Worm (Caenorhabditis elegans) whole organism, early embryonic: ENCODE results near the gene Y42A5A.3.

Source experiments
- B0310.2 ChIP-seq: sonication (generic microtip); optimal IDR thresholded peaks from 2 replicates; lab custom pipeline; 2016; ENCODE audit warnings: mild to moderate bottlenecking, missing genetic modification characterization, missing compliant biosample characterization
- F13C5.2 ChIP-seq: sonication (generic microtip); optimal IDR thresholded peaks from 2 replicates; lab custom pipeline; 2017; ENCODE audit warnings: mild to moderate bottlenecking, missing genetic modification characterization, inconsistent platforms, missing compliant biosample characterization
- aly-1 ChIP-seq: sonication (generic microtip); optimal IDR thresholded peaks from 2 replicates; lab custom pipeline; 2016; ENCODE audit warnings: missing genetic modification characterization, missing compliant biosample characterization
- ama-1 ChIP-seq: fragments of 150-350 bp; optimal IDR thresholded peaks from 2 replicates; lab custom pipeline; 2014
- ceh-13 ChIP-seq: fragments of 200-800 bp; sonication (Bioruptor generic); optimal IDR thresholded peaks from 2 replicates; lab custom pipeline; 2018; ENCODE audit warnings: mild to moderate bottlenecking, missing genetic modification characterization, missing compliant biosample characterization
- ceh-36 ChIP-seq: sonication (generic microtip); optimal IDR thresholded peaks from 2 replicates; lab custom pipeline; 2016; ENCODE audit warnings: missing genetic modification characterization, inconsistent platforms, missing compliant biosample characterization
- ets-7 ChIP-seq: sonication (generic microtip); optimal IDR thresholded peaks from 2 replicates; lab custom pipeline; 2016; ENCODE audit warnings: missing genotype, missing genetic modification characterization, missing compliant biosample characterization
- flt-1 ChIP-seq: fragments of 200-800 bp; sonication (Bioruptor generic); IDR thresholded peaks from 2 replicates; pipeline ENCODE4 v1.3.6; 2022; ENCODE audit warnings: missing genetic modification characterization, missing compliant biosample characterization
- hmbx-1 ChIP-seq: sonication (generic microtip); optimal IDR thresholded peaks from 2 replicates; lab custom pipeline; 2016; ENCODE audit warnings: mild to moderate bottlenecking, missing genetic modification characterization, missing compliant biosample characterization
- hmg-4 ChIP-seq: fragments of 200-800 bp; sonication (Bioruptor generic); optimal IDR thresholded peaks from 2 replicates; lab custom pipeline; 2018; ENCODE audit warnings: mild to moderate bottlenecking, missing genetic modification characterization, missing compliant biosample characterization
- hnd-1 ChIP-seq: sonication (generic microtip); optimal IDR thresholded peaks from 2 replicates; lab custom pipeline; 2016; ENCODE audit warnings: missing genetic modification characterization, missing compliant biosample characterization
- pes-1 ChIP-seq: fragments of 200-800 bp; sonication (Bioruptor generic); IDR thresholded peaks from 2 replicates; pipeline ENCODE4 v1.3.6; 2022; ENCODE audit warnings: missing genetic modification reagents, missing genetic modification characterization, missing compliant biosample characterization
- scrt-1 ChIP-seq: fragments of 200-800 bp; sonication (Bioruptor generic); IDR thresholded peaks from 2 replicates; pipeline ENCODE4 v1.3.6; 2022; ENCODE audit warnings: missing genetic modification characterization, missing compliant biosample characterization
- sea-1 ChIP-seq: fragments of 200-800 bp; sonication (Bioruptor generic); conservative IDR thresholded peaks from 2 replicates; pipeline ENCODE4 v1.3.6; 2022; ENCODE audit warnings: missing genetic modification characterization, missing compliant biosample characterization
- tbx-37 ChIP-seq: fragments of 200-800 bp; sonication (Bioruptor generic); conservative IDR thresholded peaks from 2 replicates; pipeline ENCODE4 v1.3.6; 2022; ENCODE audit warnings: missing genetic modification reagents, missing genetic modification characterization, missing compliant biosample characterization
- tra-4 ChIP-seq: sonication (generic microtip); optimal IDR thresholded peaks from 2 replicates; lab custom pipeline; 2017; ENCODE audit warnings: missing genetic modification characterization, missing compliant biosample characterization

The Y42A5A.3 gene

DNA sequence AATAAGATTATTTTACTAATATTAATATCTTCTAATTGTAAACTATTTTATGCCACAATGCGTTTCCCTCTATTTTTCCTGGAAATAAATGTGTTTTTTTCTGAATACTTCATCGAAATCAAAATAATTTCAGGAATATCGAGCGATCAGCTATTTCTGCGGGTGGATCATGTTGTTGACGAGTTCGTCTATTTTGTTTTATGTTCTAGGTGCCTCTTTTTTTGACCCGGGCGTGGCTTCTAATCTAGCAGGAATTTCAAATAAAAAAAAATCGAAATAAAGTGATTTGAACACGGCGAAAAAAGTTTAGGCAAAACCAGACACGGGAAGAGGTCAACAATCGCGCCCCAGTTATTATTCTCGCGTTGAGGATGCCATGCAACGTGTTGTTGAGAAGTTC lies 43.9 kb downstream of the Y42A5A.3 start, which contains the start of gene T04C12.33:
Gene T04C12.33, plus strand, starts transcription at position 301 of the 400 bp plus-strand sequence.
- TF ChIP-seq ceh-36 (tag; lab: Kevin White, UChicago): no peak

DNA sequence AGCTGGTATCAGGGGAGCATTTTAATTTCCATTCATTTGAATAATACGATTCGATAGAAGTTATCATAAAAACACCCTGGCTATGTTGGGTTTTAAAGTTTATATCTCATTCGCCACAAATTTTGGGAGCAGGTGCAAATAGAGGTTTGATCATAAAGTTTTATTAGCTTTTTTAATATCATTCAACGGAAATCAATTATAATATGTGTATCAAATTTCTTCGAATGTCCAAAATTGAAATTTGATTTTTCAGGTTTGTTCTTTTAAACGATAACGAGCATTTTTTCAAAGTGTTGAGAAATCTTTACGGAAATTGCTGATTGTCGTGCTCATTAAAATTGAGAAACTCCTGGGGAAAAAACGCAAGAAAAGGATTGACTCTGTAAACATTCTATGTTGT lies 47.1 kb downstream of the Y42A5A.3 start, which contains the start of gene srh-74:
Gene srh-74, minus strand, starts transcription at position 101 of the 400 bp plus-strand sequence.
- TF ChIP-seq ama-1 (lab: Kevin White, UChicago): no peak
- no peak for TF ChIP-seq hnd-1
- no peak for TF ChIP-seq ets-7 (tag; lab: Kevin White, UChicago)
- no peak for TF ChIP-seq hmbx-1 (tag; lab: Kevin White, UChicago)
- TF ChIP-seq ceh-13: no peak
- TF ChIP-seq aly-1 (tag; lab: Kevin White, UChicago): no peak
- no peak for TF ChIP-seq tbx-37 (GFP tag; lab: Robert Waterston, UW)
- TF ChIP-seq tra-4: no peak
- no peak for TF ChIP-seq pes-1 (GFP tag; lab: Robert Waterston, UW)
- no peak for TF ChIP-seq ceh-36 (tag; lab: Kevin White, UChicago)
- TF ChIP-seq scrt-1 (GFP tag; lab: Robert Waterston, UW): no peak
- no peak for TF ChIP-seq F13C5.2 (tag; lab: Kevin White, UChicago)
- TF ChIP-seq B0310.2 (tag; lab: Kevin White, UChicago): no peak
- no peak for TF ChIP-seq sea-1
- TF ChIP-seq flt-1: no peak
- no peak for TF ChIP-seq hmg-4

DNA sequence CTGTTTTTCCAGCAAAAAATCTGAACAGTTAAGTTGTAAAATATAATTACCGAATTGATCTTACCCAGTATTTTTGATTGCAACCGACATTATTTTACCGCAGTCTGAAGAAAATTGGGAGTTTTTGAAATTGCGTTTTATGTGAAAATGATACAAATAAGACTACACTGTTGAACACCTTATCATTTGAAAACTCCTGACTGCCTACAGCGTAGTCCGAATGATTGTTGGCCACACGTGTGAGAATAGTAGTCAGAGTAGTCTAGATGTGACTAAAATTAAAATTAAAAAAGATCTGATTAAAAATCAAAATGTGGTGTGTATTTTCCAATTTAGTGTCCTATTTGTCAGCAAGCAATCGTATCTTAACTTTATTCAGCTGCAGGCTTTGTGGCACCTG lies 49.0 kb downstream of the Y42A5A.3 start, which contains the start of gene dhs-18:
Gene dhs-18, minus strand, starts transcription at position 104 of the 400 bp plus-strand sequence.
- no peak for TF ChIP-seq ets-7 (tag; lab: Kevin White, UChicago)
- no peak for TF ChIP-seq B0310.2 (tag; lab: Kevin White, UChicago)
- no peak for TF ChIP-seq aly-1 (tag; lab: Kevin White, UChicago)
- TF ChIP-seq sea-1: no peak
- TF ChIP-seq hmg-4: no peak
- TF ChIP-seq scrt-1 (GFP tag; lab: Robert Waterston, UW): no peak
